Worm (Caenorhabditis elegans) whole organism, midembryonic: Measurements from ENCODE around the gene vhl-1.

Experiments
- T22C8.4 ChIP-seq: fragments of 200-800 bp; sonication (Bioruptor generic); IDR thresholded peaks from 2 replicates; pipeline ENCODE4 v1.3.6; 2022; ENCODE audit warnings: missing genetic modification characterization, missing compliant biosample characterization
- cog-1 ChIP-seq: sonication (generic microtip); optimal IDR thresholded peaks from 2 replicates; lab custom pipeline; 2016; ENCODE audit warnings: missing genetic modification characterization, missing compliant biosample characterization
- flt-1 ChIP-seq: fragments of 200-800 bp; sonication (Bioruptor generic); IDR thresholded peaks from 2 replicates; pipeline ENCODE4 v1.3.6; 2022; ENCODE audit warnings: missing genetic modification characterization, missing compliant biosample characterization
- klf-2 ChIP-seq: fragments of 200-800 bp; sonication (Bioruptor generic); conservative IDR thresholded peaks from 2 replicates; pipeline ENCODE4 v1.3.6; 2022; ENCODE audit warnings: missing genetic modification reagents, missing genetic modification characterization, missing compliant biosample characterization
- med-1 ChIP-seq: sonication (generic microtip); optimal IDR thresholded peaks from 2 replicates; lab custom pipeline; 2017; ENCODE audit warnings: missing genetic modification characterization, mild to moderate bottlenecking, missing compliant biosample characterization, antibody characterized with exemption, missing genetic modification reagents; ENCODE audit not compliant: insufficient read depth
- ref-1 ChIP-seq: fragments of 200-800 bp; sonication (Bioruptor generic); conservative IDR thresholded peaks from 2 replicates; pipeline ENCODE4 v1.3.6; 2022; ENCODE audit warnings: missing genetic modification reagents, missing genetic modification characterization, missing compliant biosample characterization
- tab-1 ChIP-seq: fragments of 200-800 bp; sonication (Bioruptor generic); IDR thresholded peaks from 2 replicates; pipeline ENCODE4 v1.3.6; 2022; ENCODE audit warnings: missing genetic modification characterization, missing compliant biosample characterization
- ztf-23 ChIP-seq: fragments of 200-800 bp; sonication (Bioruptor generic); IDR thresholded peaks from 2 replicates; pipeline ENCODE4 v1.3.6; 2022; ENCODE audit warnings: missing genetic modification reagents, missing genetic modification characterization, missing compliant biosample characterization
- ztf-29 ChIP-seq: fragments of 200-800 bp; sonication (Bioruptor generic); IDR thresholded peaks from 2 replicates; pipeline ENCODE4 v1.3.6; 2022; ENCODE audit warnings: missing genetic modification reagents, missing genetic modification characterization, missing compliant biosample characterization

ce11 chrX:11317939-11318338, 10.8 kb downstream of the vhl-1 start, which contains the start of gene hizr-1:
- no peak for TF ChIP-seq med-1 (GFP tag; lab: Kevin White, UChicago)
- TF ChIP-seq ztf-23 (GFP tag; lab: Robert Waterston, UW): no peak
- TF ChIP-seq tab-1 (GFP tag; lab: Robert Waterston, UW): no peak
- TF ChIP-seq klf-2 (GFP tag; lab: Robert Waterston, UW): no peak
- TF ChIP-seq ref-1: no peak
- TF ChIP-seq flt-1: no peak
- TF ChIP-seq cog-1 (tag; lab: Kevin White, UChicago): no peak
- TF ChIP-seq T22C8.4 (GFP tag; lab: Robert Waterston, UW): no peak
- TF ChIP-seq ztf-29 (GFP tag; lab: Robert Waterston, UW): no peak
